Worm (Caenorhabditis elegans): ENCODE results near the gene Y57A10A.27.

The Y57A10A.27 gene

ce11 chrII:12226192-12226591 is 48.7 kb downstream of the Y57A10A.27 start:
- no peak for TF ChIP-seq aha-1 (tag; optimal IDR thresholded peaks at IDR 0.05)
- TF ChIP-seq ets-5 (GFP tag; IDR thresholded peaks at IDR 0.05): no peak
- no peak for TF ChIP-seq C34B4.2 (tag; optimal IDR thresholded peaks at IDR 0.05)
- TF ChIP-seq lsy-2 (tag; optimal IDR thresholded peaks at IDR 0.05): no peak
- no peak for TF ChIP-seq ceh-8 (GFP tag; optimal IDR thresholded peaks at IDR 0.05)
- TF ChIP-seq nhr-237 (tag; optimal IDR thresholded peaks at IDR 0.05): no peak
- no peak for TF ChIP-seq unc-30 (tag; optimal IDR thresholded peaks at IDR 0.05)
- TF ChIP-seq irx-1 (tag; optimal IDR thresholded peaks at IDR 0.05): no peak
- no peak for TF ChIP-seq ztf-11 (tag; optimal IDR thresholded peaks at IDR 0.05)
- TF ChIP-seq alr-1 (tag; optimal IDR thresholded peaks at IDR 0.05; ENCODE audit: borderline replicate concordance): no peak
- no peak for TF ChIP-seq nhr-20 (tag; optimal IDR thresholded peaks at IDR 0.05)
- TF ChIP-seq nhr-11 (tag; optimal IDR thresholded peaks at IDR 0.05): no peak

ce11 chrII:12224916-12225406 is 49.9 kb downstream of the Y57A10A.27 start, which contains the start of the genes pqn-87 and rsr-2:
Gene pqn-87 (minus strand): TSS chrII:12225086.
Gene rsr-2 (plus strand): TSS chrII:12225356.
- TF ChIP-seq nhr-76 (tag; optimal IDR thresholded peaks at IDR 0.05) (no peak), efl-1 (optimal IDR thresholded peaks at IDR 0.05) (peak; percentile 51 to 52), efl-1 (GFP tag; optimal IDR thresholded peaks at IDR 0.05 in 1 of 2) (peak in 1 of 2 experiments; percentile 54), F16B12.6 (tag; optimal IDR thresholded peaks at IDR 0.05) (peak; percentile 7), tbx-2 (tag; optimal IDR thresholded peaks at IDR 0.05) (no peak), elt-2 (tag; optimal IDR thresholded peaks at IDR 0.05) (no peak), dpl-1 (GFP tag; optimal IDR thresholded peaks at IDR 0.05) (peak; percentile 31 to 57 (median 38)), C16A3.4 (tag; optimal IDR thresholded peaks at IDR 0.05) (peak; percentile 40), lin-35 (GFP tag; optimal IDR thresholded peaks at IDR 0.05) (peak; percentile 49 to 76), mab-9 (GFP tag; IDR thresholded peaks at IDR 0.05) (no peak), mdl-1 (tag; optimal IDR thresholded peaks at IDR 0.05) (peak in 1 of 2 experiments; percentile 11), lsy-2 (tag; optimal IDR thresholded peaks at IDR 0.05) (peak; percentile 43 to 69), xbp-1 (tag; optimal IDR thresholded peaks at IDR 0.05) (peak; percentile 37), ztf-11 (tag; optimal IDR thresholded peaks at IDR 0.05) (no peak), grh-1 (GFP tag; IDR thresholded peaks at IDR 0.05) (no peak), nhr-77 (tag; optimal IDR thresholded peaks at IDR 0.05) (peak; percentile 3), snu-23 (GFP tag; optimal IDR thresholded peaks at IDR 0.05) (peak; percentile 30), nhr-237 (tag; optimal IDR thresholded peaks at IDR 0.05) (no peak), fos-1 (tag; optimal IDR thresholded peaks at IDR 0.05) (no peak), ceh-63 (GFP tag; optimal IDR thresholded peaks at IDR 0.05) (no peak)

DNA sequence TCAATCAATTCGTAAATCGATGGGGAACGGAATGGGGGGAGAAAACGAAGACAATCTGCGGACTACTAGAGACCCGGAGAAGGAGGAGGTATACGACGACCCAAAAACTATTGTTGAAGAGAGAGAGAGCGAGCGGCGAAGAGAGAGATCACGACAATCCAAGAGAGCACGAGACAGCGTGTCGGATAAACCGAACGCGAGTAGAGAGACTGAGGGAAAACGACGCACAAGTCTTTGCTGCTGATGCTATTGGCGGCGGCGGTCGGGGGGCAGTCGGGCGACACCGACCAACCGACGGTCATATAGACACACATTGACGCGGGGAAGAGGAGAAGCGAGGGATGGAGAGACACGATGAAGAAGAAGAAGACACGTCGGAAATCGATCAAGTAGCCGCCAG is 52.3 kb downstream of the Y57A10A.27 start:
- TF ChIP-seq blmp-1 (tag; optimal IDR thresholded peaks at IDR 0.05) (peak; percentile 47), ceh-88 (GFP tag; IDR thresholded peaks at IDR 0.05) (no peak), hlh-4 (tag; optimal IDR thresholded peaks at IDR 0.05) (no peak), pqm-1 (tag; optimal IDR thresholded peaks at IDR 0.05) (no peak), ceh-63 (GFP tag; optimal IDR thresholded peaks at IDR 0.05) (no peak), isw-1 (GFP tag; IDR thresholded peaks at IDR 0.05) (peak; percentile 49), nhr-19 (GFP tag; conservative IDR thresholded peaks at IDR 0.05) (peak; percentile 62), C16A3.4 (tag; optimal IDR thresholded peaks at IDR 0.05) (peak; percentile 71), lin-35 (GFP tag; optimal IDR thresholded peaks at IDR 0.05) (peak; percentile 72 to 73), aha-1 (tag; optimal IDR thresholded peaks at IDR 0.05) (no peak), unc-62 (GFP tag; optimal IDR thresholded peaks at IDR 0.05) (no peak), pag-3 (tag; optimal IDR thresholded peaks at IDR 0.05; ENCODE audit: borderline replicate concordance, insufficient read depth) (no peak), nhr-71 (tag; optimal IDR thresholded peaks at IDR 0.05) (peak; percentile 86), sup-37 (GFP tag; optimal IDR thresholded peaks at IDR 0.05) (peak; percentile 52), snpc-4 (tag; optimal IDR thresholded peaks at IDR 0.05) (peak; percentile 73), tlp-1 (tag; optimal IDR thresholded peaks at IDR 0.05) (no peak), unc-30 (tag; optimal IDR thresholded peaks at IDR 0.05) (no peak), lin-39 (tag; optimal IDR thresholded peaks at IDR 0.05) (no peak), alr-1 (tag; optimal IDR thresholded peaks at IDR 0.05; ENCODE audit: borderline replicate concordance) (no peak), mab-9 (GFP tag; IDR thresholded peaks at IDR 0.05) (no peak; the same call in 1 of the 2 replicates), egl-13 (tag; optimal IDR thresholded peaks at IDR 0.05) (peak; percentile 67), nhr-47 (tag; optimal IDR thresholded peaks at IDR 0.05) (peak; percentile 79), hlh-17 (GFP tag; optimal IDR thresholded peaks at IDR 0.05; ENCODE audit: borderline replicate concordance) (no peak), dpl-1 (GFP tag; optimal IDR thresholded peaks at IDR 0.05) (peak; percentile 25 to 54 (median 41)), nhr-11 (tag; optimal IDR thresholded peaks at IDR 0.05) (no peak), fkh-10 (GFP tag; optimal IDR thresholded peaks at IDR 0.05) (peak; percentile 42), tbx-2 (tag; optimal IDR thresholded peaks at IDR 0.05) (peak; percentile 79), ama-1 (optimal IDR thresholded peaks at IDR 0.05) (no peak), efl-1 (optimal IDR thresholded peaks at IDR 0.05) (peak; percentile 73 to 82), efl-1 (GFP tag; optimal IDR thresholded peaks at IDR 0.05 in 1 of 2) (peak; percentile 38 to 54), mef-2 (tag; optimal IDR thresholded peaks at IDR 0.05) (no peak)
